Fruit fly (Drosophila melanogaster): ENCODE results near the gene Kul.
A peak's percentile ranks its signal among the peaks of the same experiment; 100 is the strongest.

Kul gene

DNA sequence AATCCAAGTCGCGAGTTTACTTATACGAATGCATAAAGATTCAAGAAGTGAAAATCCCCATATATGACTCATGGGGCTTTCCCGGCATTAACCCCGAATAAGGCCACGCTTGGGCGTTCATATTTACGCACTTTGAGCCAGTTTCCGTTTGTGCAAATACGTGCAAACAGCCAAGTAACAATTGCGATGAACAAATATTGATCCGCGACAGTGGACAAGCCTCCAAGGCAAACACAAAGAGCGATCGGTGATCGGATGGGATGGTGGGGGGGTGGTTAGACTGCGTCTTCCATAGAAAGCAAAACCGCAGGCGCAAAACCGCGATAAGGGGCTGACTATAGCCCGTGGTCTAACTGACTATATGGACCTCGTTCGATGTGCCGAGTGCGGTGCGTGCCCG lies 31.6 kb downstream of the Kul start (continued):
- TF ChIP-seq CG3726 (GFP tag; IDR thresholded peaks at IDR 0.05) = 0 out of 3 replicates have a peak, but pooled peaks have one; percentile 30
- peak; percentile 36 for TF ChIP-seq Drgx (GFP tag; IDR thresholded peaks at IDR 0.05)
- no peak for TF ChIP-seq bbx (GFP tag; IDR thresholded peaks at IDR 0.05; ENCODE audit: partially characterized antibody)
- TF ChIP-seq Sox102F (GFP tag; optimal IDR thresholded peaks at IDR 0.05) = peak; percentile 37
- no peak for TF ChIP-seq CG10267 (tag; optimal IDR thresholded peaks at IDR 0.05)
- TF ChIP-seq Med (GFP tag) = peak; percentile 89
- TF ChIP-seq E2f2 (GFP tag; IDR thresholded peaks at IDR 0.05) = no peak
- no peak for TF ChIP-seq NC2β (GFP tag; optimal IDR thresholded peaks at IDR 0.05)
- peak; percentile 19 for TF ChIP-seq CG8089 (GFP tag; optimal IDR thresholded peaks at IDR 0.05)
- TF ChIP-seq Nf-YA (GFP tag; IDR thresholded peaks at IDR 0.05) = no peak
- TF ChIP-seq jing (GFP tag; optimal IDR thresholded peaks at IDR 0.05) = no peak
- TF ChIP-seq CG5180 (GFP tag; optimal IDR thresholded peaks at IDR 0.05) = no peak
- TF ChIP-seq CG17361 (GFP tag; IDR thresholded peaks at IDR 0.05) = no peak
- TF ChIP-seq CG6765 (GFP tag; optimal IDR thresholded peaks at IDR 0.05) = no peak
- TF ChIP-seq ftz-f1 (GFP tag; optimal IDR thresholded peaks at IDR 0.05) = no peak
- no peak for TF ChIP-seq CG8281 (tag; optimal IDR thresholded peaks at IDR 0.05)
- no peak for TF ChIP-seq Poxn (GFP tag; IDR thresholded peaks at IDR 0.05)
- TF ChIP-seq en (GFP tag; optimal IDR thresholded peaks at IDR 0.05) = no peak
- no peak for TF ChIP-seq sim (GFP tag; IDR thresholded peaks at IDR 0.05)
- peak; percentile 47 for TF ChIP-seq CG2875 (GFP tag; optimal IDR thresholded peaks at IDR 0.05)
- TF ChIP-seq shn (GFP tag; optimal IDR thresholded peaks at IDR 0.05) = no peak
- no peak for TF ChIP-seq CG1602 (GFP tag; optimal IDR thresholded peaks at IDR 0.05)
- TF ChIP-seq HLHmδ (GFP tag; optimal IDR thresholded peaks at IDR 0.05) = no peak
- TF ChIP-seq D19B (GFP tag; optimal IDR thresholded peaks at IDR 0.05) = no peak
- TF ChIP-seq NC2α (GFP tag; optimal IDR thresholded peaks at IDR 0.05) = no peak
- no peak for TF ChIP-seq CG4820 (GFP tag; optimal IDR thresholded peaks at IDR 0.05)
- no peak for TF ChIP-seq CG31388 (GFP tag; optimal IDR thresholded peaks at IDR 0.05)
- no peak for TF ChIP-seq sna (GFP tag; IDR thresholded peaks at IDR 0.05; ENCODE audit: partially characterized antibody)
- no peak for TF ChIP-seq cad (GFP tag; optimal IDR thresholded peaks at IDR 0.05)
- peak; percentile 27 for TF ChIP-seq CG18599 (GFP tag; optimal IDR thresholded peaks at IDR 0.05)
- no peak for TF ChIP-seq Stat92E (GFP tag; optimal IDR thresholded peaks at IDR 0.05)
- no peak for TF ChIP-seq CG30431 (GFP tag; optimal IDR thresholded peaks at IDR 0.05)
- no peak for TF ChIP-seq HLH4C (GFP tag; IDR thresholded peaks at IDR 0.05; ENCODE audit: partially characterized antibody)
- peak; percentile 30 for TF ChIP-seq CG7987 (GFP tag; optimal IDR thresholded peaks at IDR 0.05)
- TF ChIP-seq CG10979 (tag; optimal IDR thresholded peaks at IDR 0.05) = no peak
- TF ChIP-seq CG18476 (GFP tag; optimal IDR thresholded peaks at IDR 0.05) = no peak
- no peak for TF ChIP-seq CG10959 (GFP tag; IDR thresholded peaks at IDR 0.05)
- no peak for TF ChIP-seq Xrp1 (GFP tag; IDR thresholded peaks at IDR 0.05)
- TF ChIP-seq Antp (GFP tag; optimal IDR thresholded peaks at IDR 0.05) = no peak
- no peak for TF ChIP-seq CG8924 (tag; optimal IDR thresholded peaks at IDR 0.05)
- no peak for TF ChIP-seq dpn (GFP tag; optimal IDR thresholded peaks at IDR 0.05)
- peak; percentile 0 for TF ChIP-seq Atf3 (GFP tag; optimal IDR thresholded peaks at IDR 0.05)
- no peak for TF ChIP-seq CG34422 (GFP tag; IDR thresholded peaks at IDR 0.05)
- TF ChIP-seq CG4282 (GFP tag; optimal IDR thresholded peaks at IDR 0.05) = no peak
- no peak for TF ChIP-seq CG6683 (GFP tag; optimal IDR thresholded peaks at IDR 0.05)
- no peak for TF ChIP-seq CG6791 (GFP tag; IDR thresholded peaks at IDR 0.05; ENCODE audit: partially characterized antibody)
- no peak for TF ChIP-seq maf-S (GFP tag; optimal IDR thresholded peaks at IDR 0.05)
- peak; percentile 10 for TF ChIP-seq unpg (GFP tag; optimal IDR thresholded peaks at IDR 0.05)
- TF ChIP-seq CG8944 (GFP tag; optimal IDR thresholded peaks at IDR 0.05) = no peak
- no peak for TF ChIP-seq CG6175 (GFP tag; IDR thresholded peaks at IDR 0.05)
- no peak for TF ChIP-seq Lpt (GFP tag; optimal IDR thresholded peaks at IDR 0.05)
- no peak for TF ChIP-seq CG12155 (GFP tag; optimal IDR thresholded peaks at IDR 0.05)

All from whole organism, embryonic.